Worm (Caenorhabditis elegans): Measurements from ENCODE around the gene col-141.

col-141 gene

DNA sequence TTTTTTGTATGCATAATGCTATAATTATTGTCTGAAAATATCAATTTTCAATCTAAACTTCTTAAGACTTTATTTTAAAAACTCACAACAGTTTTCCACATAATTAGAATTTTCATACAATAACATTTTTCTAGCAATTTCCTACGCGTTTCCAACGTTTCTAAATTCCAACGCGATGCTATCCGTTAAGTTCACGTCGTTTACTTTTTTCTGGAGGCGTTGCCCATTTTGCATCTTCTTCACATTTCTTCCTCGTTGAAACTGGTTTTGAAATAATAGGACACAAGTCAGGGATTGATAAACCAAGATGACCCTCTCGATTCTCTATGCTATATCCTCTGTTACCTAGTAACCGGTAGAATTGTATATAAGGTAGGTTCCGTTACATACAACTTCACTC, 5.7 kb downstream of the col-141 start, which contains the start of the genes T15B7.14 and col-143:
Gene T15B7.14 (minus strand): TSS at position 101 of the 400 bp plus-strand sequence.
Gene col-143 (plus strand): TSS at position 394 of the 400 bp plus-strand sequence.
- TF ChIP-seq ztf-18 (tag; optimal IDR thresholded peaks at IDR 0.05) (no peak), Y79H2A.3 (GFP tag; conservative IDR thresholded peaks at IDR 0.05) (no peak), zim-3 (tag; optimal IDR thresholded peaks at IDR 0.05) (no peak), ceh-40 (GFP tag; IDR thresholded peaks at IDR 0.05) (no peak), unc-62 (GFP tag; optimal IDR thresholded peaks at IDR 0.05) (no peak), nfyb-1 (GFP tag; IDR thresholded peaks at IDR 0.05) (no peak), rec-8 (tag; optimal IDR thresholded peaks at IDR 0.05) (no peak), gei-17 (GFP tag; optimal IDR thresholded peaks at IDR 0.05) (no peak), madf-3 (GFP tag; IDR thresholded peaks at IDR 0.05) (no peak), K11D2.4 (GFP tag; IDR thresholded peaks at IDR 0.05) (no peak), F33H1.4 (GFP tag; IDR thresholded peaks at IDR 0.05) (no peak)

DNA sequence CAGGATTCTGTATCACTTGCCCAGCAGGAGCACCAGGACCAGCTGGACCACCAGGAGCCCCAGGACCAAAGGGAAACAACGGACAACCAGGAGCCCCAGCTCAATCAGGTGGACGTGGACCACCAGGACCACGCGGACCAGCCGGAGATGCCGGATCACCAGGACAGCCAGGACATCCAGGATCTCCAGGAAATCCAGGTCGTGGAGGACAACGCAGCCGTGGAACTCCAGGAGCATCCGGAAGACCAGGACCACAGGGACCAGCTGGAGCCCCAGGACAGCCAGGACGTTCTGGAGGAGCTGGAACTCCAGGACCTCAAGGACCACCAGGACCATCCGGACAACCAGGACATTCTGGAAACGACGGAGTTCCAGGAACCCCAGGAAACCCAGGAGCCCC, 6.5 kb downstream of the col-141 start:
- TF ChIP-seq dox-1 (GFP tag; IDR thresholded peaks at IDR 0.05) (no peak), aptf-2 (GFP tag; conservative IDR thresholded peaks at IDR 0.05) (no peak), F55B11.4 (tag; optimal IDR thresholded peaks at IDR 0.05; ENCODE audit: borderline replicate concordance, insufficient read depth) (no peak), zfh-2 (GFP tag; conservative IDR thresholded peaks at IDR 0.05) (peak; percentile 76), ztf-28 (GFP tag; IDR thresholded peaks at IDR 0.05) (no peak), Y53F4B.3 (GFP tag; IDR thresholded peaks at IDR 0.05) (no peak), fkh-3 (tag; optimal IDR thresholded peaks at IDR 0.05) (no peak), ets-4 (GFP tag; optimal IDR thresholded peaks at IDR 0.05) (no peak), nhr-90 (tag; optimal IDR thresholded peaks at IDR 0.05) (no peak), attf-6 (GFP tag; IDR thresholded peaks at IDR 0.05) (no peak), snpc-1.1 (tag; optimal IDR thresholded peaks at IDR 0.05; ENCODE audit: insufficient read depth) (no peak), attf-5 (GFP tag; optimal IDR thresholded peaks at IDR 0.05) (no peak), egrh-3 (GFP tag; IDR thresholded peaks at IDR 0.05) (peak; percentile 86)

DNA sequence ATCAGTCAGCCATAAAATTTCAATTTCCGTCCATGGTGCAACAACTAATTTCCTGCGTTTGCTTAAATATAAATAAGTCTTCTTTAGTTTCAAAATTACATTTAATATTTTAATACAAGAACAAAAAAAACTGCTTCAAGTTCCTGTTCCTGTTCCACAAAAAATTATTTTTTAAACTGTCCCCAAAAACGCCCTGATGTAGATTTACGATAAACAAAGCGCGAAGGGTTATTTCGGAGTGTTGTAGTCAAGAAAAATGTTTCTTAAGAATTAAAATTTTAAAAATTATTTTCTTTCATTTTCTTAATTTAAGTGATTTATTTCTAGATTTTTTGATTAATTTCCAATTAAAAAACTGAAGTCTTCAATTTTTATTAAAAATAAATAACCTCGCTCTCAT, 9.1 kb downstream of the col-141 start, which contains the start of gene T15B7.15:
Gene T15B7.15 (minus strand): TSS at position 67 of the 400 bp plus-strand sequence.
- TF ChIP-seq attf-3 (GFP tag; conservative IDR thresholded peaks at IDR 0.05) (peak; percentile 93), him-1 (tag; optimal IDR thresholded peaks at IDR 0.05) (no peak), Y53F4B.3 (GFP tag; IDR thresholded peaks at IDR 0.05) (no peak), lin-35 (GFP tag; optimal IDR thresholded peaks at IDR 0.05) (peak in 1 of 3 experiments; percentile 31)

DNA sequence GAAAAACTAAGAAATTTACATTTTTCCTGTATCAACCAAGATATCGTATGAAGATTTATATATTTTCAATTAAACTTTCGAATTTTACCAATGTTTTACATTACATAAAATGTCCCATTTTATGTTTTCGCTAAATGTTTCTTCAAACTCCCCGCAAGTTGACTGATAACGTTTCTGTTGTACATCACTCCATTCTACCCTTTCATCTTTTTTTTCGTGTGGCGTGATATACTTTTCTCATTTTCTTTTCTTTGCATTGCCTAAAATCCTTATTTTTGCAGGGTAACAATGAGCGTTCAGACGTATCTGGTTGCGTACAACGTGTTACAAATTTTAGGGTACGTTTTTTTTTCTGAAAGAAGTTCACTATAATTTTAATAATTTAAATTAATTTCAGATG, 9.5 kb downstream of the col-141 start, which contains the start of gene hpo-8:
Gene hpo-8 (plus strand): TSS at position 282 of the 400 bp plus-strand sequence.
- TF ChIP-seq Y56A3A.18 (GFP tag; IDR thresholded peaks at IDR 0.05): no peak
- TF ChIP-seq rpc-1 (optimal IDR thresholded peaks at IDR 0.05): no peak
- TF ChIP-seq rpc-1 (tag; optimal IDR thresholded peaks at IDR 0.05): no peak
- TF ChIP-seq ets-4 (GFP tag; optimal IDR thresholded peaks at IDR 0.05): no peak
- TF ChIP-seq Y79H2A.3 (GFP tag; conservative IDR thresholded peaks at IDR 0.05): no peak

DNA sequence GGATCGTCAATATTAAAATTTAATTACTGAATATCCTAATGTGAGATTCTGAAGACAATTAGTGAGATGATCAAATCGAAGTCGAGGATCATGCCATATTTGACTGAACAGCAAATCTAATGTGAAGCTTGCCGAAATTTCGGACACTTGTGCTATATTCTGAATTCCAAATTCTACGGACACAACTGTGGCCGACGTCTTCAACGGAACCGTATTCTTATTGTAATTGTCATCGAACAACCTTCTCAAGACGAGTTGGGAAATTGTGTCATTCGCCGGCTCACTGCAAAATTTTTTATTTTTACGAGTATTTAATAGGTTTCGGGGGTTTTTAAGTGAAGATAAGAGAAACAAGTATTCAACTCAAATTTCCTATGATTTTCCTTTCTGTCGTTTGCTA, 12.9 kb downstream of the col-141 start, which contains the start of gene T15B7.1:
Gene T15B7.1 (plus strand): TSS at position 301 of the 400 bp plus-strand sequence.
- TF ChIP-seq sptf-2 (GFP tag; optimal IDR thresholded peaks at IDR 0.05) (no peak), repo-1 (tag; optimal IDR thresholded peaks at IDR 0.05) (no peak), attf-3 (GFP tag; conservative IDR thresholded peaks at IDR 0.05) (no peak), attf-6 (GFP tag; IDR thresholded peaks at IDR 0.05) (no peak), unc-62 (GFP tag; optimal IDR thresholded peaks at IDR 0.05) (no peak), F33H1.4 (GFP tag; IDR thresholded peaks at IDR 0.05) (no peak), madf-10 (tag; optimal IDR thresholded peaks at IDR 0.05) (no peak), F52B5.7 (tag; optimal IDR thresholded peaks at IDR 0.05) (no peak), Y67H2A.10 (GFP tag; conservative IDR thresholded peaks at IDR 0.05) (no peak), Y95B8A.8 (GFP tag; IDR thresholded peaks at IDR 0.05) (no peak)
